Worm (Caenorhabditis elegans): ENCODE measurements around the gene T02G5.15.

ce11 chrII:7053001-7053400 is 31.1 kb upstream of the T02G5.15 start, which contains the start of gene ZK1127.13:
- TF ChIP-seq snpc-4 (GFP tag; optimal IDR thresholded peaks at IDR 0.05) (no peak), snpc-4 (tag; optimal IDR thresholded peaks at IDR 0.05) (no peak), K11D2.4 (GFP tag; IDR thresholded peaks at IDR 0.05) (no peak), nhr-90 (tag; optimal IDR thresholded peaks at IDR 0.05) (no peak), F33H1.4 (GFP tag; IDR thresholded peaks at IDR 0.05) (no peak), pha-4 (tag; optimal IDR thresholded peaks at IDR 0.05) (no peak), ama-1 (optimal IDR thresholded peaks at IDR 0.05) (no peak), ama-1 (GFP tag; optimal IDR thresholded peaks at IDR 0.05) (no peak), rpc-1 (optimal IDR thresholded peaks at IDR 0.05) (no peak), rpc-1 (tag; optimal IDR thresholded peaks at IDR 0.05) (no peak), C06A6.2 (GFP tag; conservative IDR thresholded peaks at IDR 0.05) (no peak), ztf-3 (GFP tag; optimal IDR thresholded peaks at IDR 0.05) (no peak), F55B11.4 (tag; optimal IDR thresholded peaks at IDR 0.05; ENCODE audit: borderline replicate concordance, insufficient read depth) (no peak), sptf-2 (GFP tag; optimal IDR thresholded peaks at IDR 0.05) (no peak)
